Fruit fly (Drosophila melanogaster) whole organism, wandering third instar larva: ENCODE results near the gene CG34447.

Experiments used
- Abd-B ChIP-seq: fragments of >200 bp; optimal IDR thresholded peaks from 2 replicates; lab custom pipeline; 2017; ENCODE audit warnings: missing biosample characterization, missing genetic modification characterization
- CrebA ChIP-seq: fragments of 200-800 bp; sonication (Bioruptor generic); optimal IDR thresholded peaks from 2 replicates; lab custom pipeline; 2016; ENCODE audit warnings: missing biosample characterization, mild to moderate bottlenecking, missing genetic modification characterization, borderline replicate concordance
- Dfd ChIP-seq: fragments of >200 bp; optimal IDR thresholded peaks from 2 replicates; lab custom pipeline; 2017; ENCODE audit warnings: missing biosample characterization, missing genetic modification characterization
- Dif ChIP-seq: fragments of 200-275, 200-300 bp; sonication (Bioruptor generic); optimal IDR thresholded peaks from 2 replicates; lab custom pipeline; 2018; ENCODE audit warnings: missing biosample characterization, missing genetic modification characterization; ENCODE audit not compliant: partially characterized antibody
- HLH106 ChIP-seq: fragments of 200-800 bp; optimal IDR thresholded peaks from 3 replicates; lab custom pipeline; 2019; ENCODE audit warnings: missing biosample characterization, mild to moderate bottlenecking, missing genetic modification characterization, moderate library complexity
- Hnf4 ChIP-seq: fragments of 200-800 bp; sonication (Bioruptor generic); optimal IDR thresholded peaks from 2 replicates; lab custom pipeline; 2016; ENCODE audit warnings: missing biosample characterization, mild to moderate bottlenecking, missing genetic modification characterization
- Hr78 ChIP-seq: fragments of >200 bp; optimal IDR thresholded peaks from 2 replicates; lab custom pipeline; 2017; ENCODE audit warnings: missing biosample characterization, missing genetic modification characterization
- Hr83 ChIP-seq: fragments of 200-300 bp; sonication (Bioruptor generic); optimal IDR thresholded peaks from 2 replicates; lab custom pipeline; 2016; ENCODE audit warnings: missing biosample characterization, mild to moderate bottlenecking, missing genetic modification characterization, moderate library complexity; ENCODE audit not compliant: poor library complexity, severe bottlenecking
- N ChIP-seq: fragments of >200 bp; optimal IDR thresholded peaks from 2 replicates; lab custom pipeline; 2018; ENCODE audit warnings: missing biosample characterization, missing external identifiers, missing genetic modification characterization
- OdsH ChIP-seq: fragments of 200-800 bp; sonication (Bioruptor generic); optimal IDR thresholded peaks from 2 replicates; lab custom pipeline; 2016; ENCODE audit warnings: missing biosample characterization, mild to moderate bottlenecking, missing genetic modification characterization
- Sp1 ChIP-seq: fragments of 200-800 bp; sonication (Bioruptor generic); optimal IDR thresholded peaks from 3 replicates; lab custom pipeline; 2019; ENCODE audit warnings: missing biosample characterization, mild to moderate bottlenecking, missing genetic modification characterization, moderate library complexity
- br ChIP-seq: fragments of 200-800 bp; sonication (Bioruptor generic); optimal IDR thresholded peaks from 2 replicates; lab custom pipeline; 2016; ENCODE audit warnings: missing biosample characterization, missing genetic modification characterization
- brk ChIP-seq: fragments of 200-800 bp; sonication (Bioruptor generic); optimal IDR thresholded peaks from 2 replicates; lab custom pipeline; 2016; ENCODE audit warnings: missing biosample characterization, mild to moderate bottlenecking, missing genetic modification characterization
- dl ChIP-seq, 2 experiments: fragments of 175-275, 200-275 bp in 1 of 2; fragments of 200-275 bp in 1 of 2; sonication (Bioruptor generic); optimal IDR thresholded peaks; lab custom pipeline; 2018; ENCODE audit warnings: mild to moderate bottlenecking in 2 of 2, missing biosample characterization in 2 of 2, missing genetic modification characterization in 2 of 2, moderate library complexity in 2 of 2; ENCODE audit not compliant: partially characterized antibody in 2 of 2, insufficient read depth in 1 of 2
- dmrt93B ChIP-seq: fragments of 200-800 bp; sonication (Bioruptor generic); optimal IDR thresholded peaks from 2 replicates; lab custom pipeline; 2018; ENCODE audit warnings: missing biosample characterization, mild to moderate bottlenecking, missing genetic modification characterization
- dsf ChIP-seq: sonication (Bioruptor generic); optimal IDR thresholded peaks from 2 replicates; lab custom pipeline; 2016; ENCODE audit warnings: missing biosample characterization, missing genetic modification characterization, borderline replicate concordance
- ey ChIP-seq: fragments of 200-800 bp; sonication (Bioruptor generic); optimal IDR thresholded peaks from 2 replicates; lab custom pipeline; 2016; ENCODE audit warnings: missing biosample characterization, missing genetic modification characterization
- foxo ChIP-seq, 2 experiments: fragments of 200-800 bp; sonication (Bioruptor generic); optimal IDR thresholded peaks; 2 replicates in 1 of 2; 3 replicates in 1 of 2; lab custom pipeline; 2016 to 2017; ENCODE audit warnings: missing biosample characterization in 2 of 2, missing genetic modification characterization in 2 of 2
- fru ChIP-seq: fragments of 200-800 bp; sonication (Bioruptor generic); optimal IDR thresholded peaks from 3 replicates; lab custom pipeline; 2016; ENCODE audit warnings: missing biosample characterization, mild to moderate bottlenecking, missing genetic modification characterization
- h ChIP-seq: fragments of 200-800 bp; sonication (Bioruptor generic); optimal IDR thresholded peaks from 3 replicates; lab custom pipeline; 2016; ENCODE audit warnings: missing biosample characterization, mild to moderate bottlenecking, missing genetic modification characterization
- lola ChIP-seq: fragments of >200 bp; optimal IDR thresholded peaks from 2 replicates; lab custom pipeline; 2017; ENCODE audit warnings: missing biosample characterization, missing genetic modification characterization
- psq ChIP-seq: fragments of 200-800 bp; sonication (Bioruptor generic); optimal IDR thresholded peaks from 3 replicates; lab custom pipeline; 2017; ENCODE audit warnings: missing biosample characterization, mild to moderate bottlenecking, missing genetic modification characterization, moderate library complexity
- rgr ChIP-seq: fragments of 200-800 bp; sonication (Bioruptor generic); optimal IDR thresholded peaks from 3 replicates; lab custom pipeline; 2016; ENCODE audit warnings: missing biosample characterization, mild to moderate bottlenecking, missing genetic modification characterization
- usp ChIP-seq: fragments of >200 bp; optimal IDR thresholded peaks from 2 replicates; lab custom pipeline; 2017; ENCODE audit warnings: missing biosample characterization, missing genetic modification characterization
- woc ChIP-seq: sonication (Bioruptor generic); optimal IDR thresholded peaks from 2 replicates; lab custom pipeline; 2016; ENCODE audit warnings: missing biosample characterization, mild to moderate bottlenecking, missing genetic modification characterization

CG34447 gene

DNA sequence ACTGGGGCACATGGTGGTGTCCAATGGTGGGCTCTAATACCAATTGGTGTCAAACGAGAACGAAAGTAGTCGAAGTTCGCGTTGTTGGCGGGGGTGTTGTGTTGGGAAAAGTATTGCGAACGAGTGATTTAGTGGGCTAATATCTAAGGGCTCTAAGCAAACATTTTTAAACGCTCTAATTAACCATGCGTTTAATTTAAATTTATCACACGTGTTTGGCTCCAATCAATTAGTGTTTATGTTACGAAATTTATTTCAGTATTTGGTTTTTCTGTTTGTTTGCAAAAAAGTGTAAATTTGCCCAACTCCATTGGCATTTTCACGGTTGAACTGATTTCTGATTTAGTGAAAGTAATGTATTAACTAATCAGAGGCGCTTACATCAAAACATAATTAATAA is at the start of gene CG34447:
Gene CG34447 (minus strand): TSS at position 101 of the 400 bp plus-strand sequence.
- TF ChIP-seq h (GFP tag; lab: Kevin White, UChicago) (no peak), fru (GFP tag; lab: Kevin White, UChicago) (no peak), psq (GFP tag; lab: Kevin White, UChicago) (no peak), Dif (GFP tag; lab: Kevin White, UChicago) (no peak), usp (GFP tag; lab: Kevin White, UChicago) (no peak), CrebA (no peak)

DNA sequence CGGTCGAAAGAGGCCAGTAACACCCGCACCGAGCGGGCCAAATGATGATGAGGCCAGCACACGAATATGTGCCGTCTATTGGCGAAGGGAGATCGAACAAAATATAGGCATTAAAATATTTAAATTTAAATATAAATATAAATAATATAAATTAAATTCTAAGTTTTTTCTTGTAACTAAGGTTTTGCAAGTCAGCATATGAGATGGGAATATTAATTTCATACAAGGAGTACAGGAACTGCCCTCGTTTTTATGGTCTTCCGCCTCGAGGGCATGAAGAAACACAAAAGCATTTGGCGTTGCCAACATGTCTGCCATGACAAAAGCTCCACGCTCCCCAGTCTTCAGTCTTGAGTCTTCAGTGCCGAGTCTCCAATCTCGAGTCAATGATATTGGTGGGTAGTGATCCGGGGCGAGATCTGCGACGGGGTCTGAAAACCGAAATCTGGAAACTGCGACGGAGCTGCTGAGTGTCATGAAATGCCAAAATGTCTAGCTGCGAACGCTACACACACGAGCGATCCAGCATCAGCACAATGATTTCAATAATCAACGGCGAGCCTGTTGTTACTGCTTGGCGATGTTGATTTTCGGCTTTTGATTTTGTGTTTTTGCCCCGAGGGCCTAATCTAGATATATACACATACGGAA is 48.0 kb upstream of the CG34447 start:
- TF ChIP-seq psq (GFP tag; lab: Kevin White, UChicago) (peak; percentile 38), OdsH (GFP tag; lab: Kevin White, UChicago) (peak; percentile 13), dmrt93B (GFP tag; lab: Kevin White, UChicago) (peak; percentile 3), HLH106 (tag; lab: Kevin White, UChicago) (peak; percentile 61), Hr78 (GFP tag; lab: Kevin White, UChicago) (no peak), Sp1 (peak; percentile 14), rgr (GFP tag; lab: Kevin White, UChicago) (no peak), Dfd (no peak), woc (no peak), h (GFP tag; lab: Kevin White, UChicago) (peak; percentile 15), Hnf4 (peak; percentile 6), foxo (GFP tag; optimal IDR thresholded peaks at IDR 0.05; lab: Kevin White, UChicago) (peak in 1 of 2 experiments; percentile 23)

DNA sequence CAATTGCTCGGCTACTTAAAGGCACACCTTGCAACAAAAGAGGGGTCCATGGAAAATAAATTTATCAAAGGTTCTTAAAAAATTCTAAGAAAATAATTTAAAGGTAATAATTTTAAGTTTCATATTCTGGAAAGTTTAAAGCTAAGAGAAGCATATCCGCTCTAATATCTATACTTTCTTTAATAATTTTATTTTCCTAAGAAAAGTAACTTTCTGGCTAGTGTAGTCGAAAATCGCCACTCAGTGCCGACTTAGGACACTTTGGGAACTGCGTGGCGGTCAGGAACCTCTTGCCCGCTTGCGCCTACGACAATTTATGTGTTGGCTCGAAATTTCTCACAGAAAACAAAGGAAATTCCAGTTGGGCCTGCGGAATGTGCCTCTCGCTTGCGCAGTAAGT is 46.5 kb upstream of the CG34447 start:
- TF ChIP-seq Hr78 (GFP tag; lab: Kevin White, UChicago) = no peak
- TF ChIP-seq HLH106 (tag; lab: Kevin White, UChicago) = peak; percentile 1
- TF ChIP-seq fru (GFP tag; lab: Kevin White, UChicago) = no peak
- TF ChIP-seq Abd-B (GFP tag; lab: Kevin White, UChicago) = no peak
- no peak for TF ChIP-seq dmrt93B (GFP tag; lab: Kevin White, UChicago)
- no peak for TF ChIP-seq dl (GFP tag; optimal IDR thresholded peaks at IDR 0.05; lab: Kevin White, UChicago; ENCODE audit: insufficient read depth in 1 of 2, partially characterized antibody in 2 of 2)
- no peak for TF ChIP-seq Dfd
- TF ChIP-seq N (GFP tag; lab: Kevin White, UChicago) = no peak
- peak; percentile 31 for TF ChIP-seq OdsH (GFP tag; lab: Kevin White, UChicago)
- no peak for TF ChIP-seq br
- peak in 1 of 2 experiments; percentile 3 for TF ChIP-seq foxo (GFP tag; optimal IDR thresholded peaks at IDR 0.05; lab: Kevin White, UChicago)

DNA sequence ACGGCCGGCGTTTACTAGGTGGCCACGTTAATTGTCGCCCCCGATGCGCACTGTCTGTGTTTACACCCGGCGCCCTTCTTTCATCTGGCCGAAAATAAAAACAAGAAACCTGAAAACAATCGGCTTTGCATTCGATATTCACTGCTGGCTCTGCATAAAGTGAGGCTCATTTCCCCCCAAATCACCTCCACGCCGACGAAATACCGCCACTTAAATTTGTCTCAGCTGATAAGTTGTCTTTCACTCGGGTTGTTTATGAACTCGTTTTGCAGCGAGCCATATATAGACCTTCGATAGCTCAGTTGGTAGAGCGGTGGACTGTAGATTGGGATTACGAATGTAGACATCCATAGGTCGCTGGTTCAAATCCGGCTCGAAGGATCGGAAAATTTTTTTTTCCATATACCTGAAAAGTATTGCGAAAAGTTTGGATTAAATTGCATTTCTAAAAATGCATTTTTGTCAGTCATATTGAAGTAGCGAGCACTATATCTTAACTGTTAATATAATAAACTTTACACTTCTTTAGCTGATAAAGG is 42.6 kb upstream of the CG34447 start:
- no peak for TF ChIP-seq brk (GFP tag; lab: Kevin White, UChicago)
- TF ChIP-seq lola (GFP tag; lab: Kevin White, UChicago) = no peak
- TF ChIP-seq Dfd = no peak
- TF ChIP-seq dmrt93B (GFP tag; lab: Kevin White, UChicago) = no peak
- TF ChIP-seq dsf (GFP tag; lab: Kevin White, UChicago) = no peak
- no peak for TF ChIP-seq CrebA
- TF ChIP-seq Hr83 = no peak

DNA sequence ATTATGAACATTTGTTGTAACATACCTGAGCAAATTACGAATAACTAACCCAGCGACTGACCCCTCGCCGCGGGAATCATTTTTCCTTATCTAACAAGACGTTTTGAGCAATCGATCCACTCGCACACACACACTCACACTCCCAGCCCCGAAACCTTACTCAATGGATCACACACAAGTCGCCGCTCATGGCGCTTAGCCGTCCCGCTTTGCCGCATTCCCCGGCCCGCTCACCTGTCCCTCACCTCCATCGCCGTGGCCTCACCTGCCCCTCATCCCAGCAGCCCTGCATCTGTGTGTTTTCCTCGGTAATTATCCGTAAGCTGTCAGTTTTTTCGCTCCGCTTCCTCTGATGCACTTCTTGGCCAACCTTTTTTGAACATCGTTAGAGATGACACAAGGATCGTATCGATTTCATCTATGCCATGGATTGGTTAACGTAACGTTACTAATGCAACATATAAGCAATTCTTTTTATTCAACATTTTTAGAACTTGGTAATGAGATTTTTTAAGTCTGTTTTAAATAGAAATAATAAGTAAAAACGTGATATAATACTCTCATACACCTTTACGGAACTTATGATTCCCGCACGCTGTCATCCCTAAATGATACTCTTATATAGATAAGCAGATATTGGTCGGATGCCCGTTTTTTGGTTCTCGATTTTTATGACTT is 41.6 kb upstream of the CG34447 start:
- TF ChIP-seq foxo (GFP tag; optimal IDR thresholded peaks at IDR 0.05; lab: Kevin White, UChicago) (peak in 1 of 2 experiments; percentile 20), woc (no peak), ey (peak; percentile 6), Hr83 (no peak), fru (GFP tag; lab: Kevin White, UChicago) (peak; percentile 1)

DNA sequence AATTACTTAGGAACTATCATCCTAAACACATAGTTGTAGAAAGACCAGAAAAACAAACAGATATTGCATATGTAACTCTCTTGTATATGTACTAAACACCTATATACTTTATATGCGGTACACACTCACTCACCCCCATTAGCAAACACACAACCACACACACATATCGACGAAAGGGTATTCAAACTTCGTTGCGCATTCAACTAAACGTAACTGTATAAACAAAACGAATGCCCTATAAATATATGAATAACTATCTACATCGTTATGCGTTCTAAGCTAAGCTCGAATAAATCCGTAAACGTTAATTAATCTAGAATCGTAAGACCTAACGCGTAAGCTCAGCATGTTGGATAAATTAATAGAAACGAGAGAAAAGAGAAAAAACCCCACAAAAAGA is 39.4 kb upstream of the CG34447 start:
- TF ChIP-seq Hr83 = no peak
